Worm (Caenorhabditis elegans) whole organism, midembryonic: ENCODE data around the gene lam-1.

Experiments
- cog-1 ChIP-seq: sonication (generic microtip); optimal IDR thresholded peaks from 2 replicates; lab custom pipeline; 2016; ENCODE audit warnings: missing genetic modification characterization, missing compliant biosample characterization
- flt-1 ChIP-seq: fragments of 200-800 bp; sonication (Bioruptor generic); IDR thresholded peaks from 2 replicates; pipeline ENCODE4 v1.3.6; 2022; ENCODE audit warnings: missing genetic modification characterization, missing compliant biosample characterization
- klf-2 ChIP-seq: fragments of 200-800 bp; sonication (Bioruptor generic); conservative IDR thresholded peaks from 2 replicates; pipeline ENCODE4 v1.3.6; 2022; ENCODE audit warnings: missing genetic modification reagents, missing genetic modification characterization, missing compliant biosample characterization
- med-1 ChIP-seq: sonication (generic microtip); optimal IDR thresholded peaks from 2 replicates; lab custom pipeline; 2017; ENCODE audit warnings: missing genetic modification characterization, mild to moderate bottlenecking, missing compliant biosample characterization, antibody characterized with exemption, missing genetic modification reagents; ENCODE audit not compliant: insufficient read depth
- ref-1 ChIP-seq: fragments of 200-800 bp; sonication (Bioruptor generic); conservative IDR thresholded peaks from 2 replicates; pipeline ENCODE4 v1.3.6; 2022; ENCODE audit warnings: missing genetic modification reagents, missing genetic modification characterization, missing compliant biosample characterization
- tab-1 ChIP-seq: fragments of 200-800 bp; sonication (Bioruptor generic); IDR thresholded peaks from 2 replicates; pipeline ENCODE4 v1.3.6; 2022; ENCODE audit warnings: missing genetic modification characterization, missing compliant biosample characterization
- ztf-23 ChIP-seq: fragments of 200-800 bp; sonication (Bioruptor generic); IDR thresholded peaks from 2 replicates; pipeline ENCODE4 v1.3.6; 2022; ENCODE audit warnings: missing genetic modification reagents, missing genetic modification characterization, missing compliant biosample characterization
- ztf-29 ChIP-seq: fragments of 200-800 bp; sonication (Bioruptor generic); IDR thresholded peaks from 2 replicates; pipeline ENCODE4 v1.3.6; 2022; ENCODE audit warnings: missing genetic modification reagents, missing genetic modification characterization, missing compliant biosample characterization

DNA sequence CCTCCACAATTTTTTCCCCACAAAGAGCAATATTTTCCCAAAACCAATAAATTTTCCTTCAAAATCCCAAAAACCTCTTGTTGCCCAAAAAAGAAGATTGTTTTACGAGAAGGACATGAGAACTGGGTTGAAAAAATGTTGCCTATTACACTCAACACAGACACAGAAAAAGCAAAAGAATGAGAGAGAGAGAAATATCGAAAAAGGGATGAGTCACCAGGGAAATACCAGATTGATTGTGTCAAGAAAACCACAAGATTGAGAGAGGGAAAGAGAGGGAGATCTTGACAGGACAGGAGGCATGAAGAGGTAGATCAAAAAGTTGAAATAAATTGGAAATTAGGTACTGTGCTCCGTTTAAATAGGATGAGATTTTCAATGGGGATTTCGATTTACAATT lies 38.3 kb upstream of the lam-1 start:
- TF ChIP-seq ref-1 (no peak), klf-2 (no peak), ztf-23 (GFP tag; lab: Robert Waterston, UW) (no peak), ztf-29 (GFP tag; lab: Robert Waterston, UW) (no peak), tab-1 (GFP tag; lab: Robert Waterston, UW) (no peak), flt-1 (no peak), cog-1 (tag; lab: Kevin White, UChicago) (no peak), med-1 (GFP tag; lab: Kevin White, UChicago) (no peak)
